Worm (Caenorhabditis elegans) whole organism, young adult: ENCODE data around the gene nsy-7.

ENCODE experiments used
- C17E4.6 ChIP-seq: fragments of 200-800 bp; sonication (Bioruptor generic); IDR thresholded peaks from 2 replicates; pipeline ENCODE4 v1.3.6; 2022; ENCODE audit warnings: missing genetic modification reagents, missing genetic modification characterization, missing compliant biosample characterization
- D2030.7 ChIP-seq: fragments of 200-800 bp; sonication (Bioruptor generic); IDR thresholded peaks from 2 replicates; pipeline ENCODE4 v1.3.6; 2022; ENCODE audit warnings: missing genetic modification reagents, missing genetic modification characterization, missing compliant biosample characterization
- F23B12.7 ChIP-seq: sonication (generic microtip); optimal IDR thresholded peaks from 2 replicates; lab custom pipeline; 2017; ENCODE audit warnings: missing genetic modification characterization, mild to moderate bottlenecking, missing compliant biosample characterization, antibody characterized with exemption, moderate library complexity; ENCODE audit not compliant: insufficient read depth
- F33H1.4 ChIP-seq: fragments of 200-800 bp; sonication (Bioruptor generic); IDR thresholded peaks from 2 replicates; pipeline ENCODE4 v1.3.6; 2022; ENCODE audit warnings: missing genetic modification reagents, missing genetic modification characterization, missing compliant biosample characterization
- F39B2.1 ChIP-seq: fragments of 200-800 bp; sonication (Bioruptor generic); IDR thresholded peaks from 2 replicates; pipeline ENCODE4 v1.3.6; 2022; ENCODE audit warnings: missing genetic modification reagents, missing genetic modification characterization, missing compliant biosample characterization
- Y95B8A.8 ChIP-seq: fragments of 200-800 bp; sonication (Bioruptor generic); IDR thresholded peaks from 2 replicates; pipeline ENCODE4 v1.3.6; 2022; ENCODE audit warnings: missing genetic modification reagents, missing genetic modification characterization, missing compliant biosample characterization
- ama-1 ChIP-seq, 3 experiments: fragments of 150-350 bp in 1 of 3; sonication (generic microtip) in 2 of 3; optimal IDR thresholded peaks; 2 replicates each; lab custom pipeline; 2014 to 2018; ENCODE audit warnings: missing biosample characterization in 2 of 3, missing genetic modification characterization in 2 of 3, missing genetic modification reagents in 2 of 3
- attf-5 ChIP-seq: fragments of 200-800 bp; sonication (Bioruptor generic); optimal IDR thresholded peaks from 2 replicates; lab custom pipeline; 2018; ENCODE audit warnings: mild to moderate bottlenecking, missing genetic modification characterization, missing compliant biosample characterization
- attf-6 ChIP-seq: fragments of 200-800 bp; sonication (Bioruptor generic); IDR thresholded peaks from 2 replicates; pipeline ENCODE4 v1.3.6; 2022; ENCODE audit warnings: missing genetic modification reagents, missing genetic modification characterization, missing compliant biosample characterization
- bed-2 ChIP-seq: fragments of 200-800 bp; sonication (Bioruptor generic); IDR thresholded peaks from 2 replicates; pipeline ENCODE4 v1.3.6; 2022; ENCODE audit warnings: missing genetic modification reagents, missing genetic modification characterization, missing compliant biosample characterization
- ceh-91 ChIP-seq: fragments of 200-800 bp; sonication (Bioruptor generic); IDR thresholded peaks from 2 replicates; pipeline ENCODE4 v1.3.6; 2022; ENCODE audit warnings: missing genetic modification reagents, missing genetic modification characterization, missing compliant biosample characterization
- dpl-1 ChIP-seq: fragments of 150-350 bp; optimal IDR thresholded peaks from 2 replicates; lab custom pipeline; 2014; ENCODE audit warnings: missing biosample characterization, missing genetic modification reagents, missing genetic modification characterization
- efl-1 ChIP-seq: fragments of 150-350 bp; optimal IDR thresholded peaks from 2 replicates; lab custom pipeline; 2014; ENCODE audit warnings: missing biosample characterization, missing genetic modification reagents, missing genetic modification characterization
- egl-18 ChIP-seq: fragments of 200-800 bp; sonication (Bioruptor generic); IDR thresholded peaks from 2 replicates; pipeline ENCODE4 v1.3.6; 2022; ENCODE audit warnings: missing genetic modification reagents, missing genetic modification characterization, missing compliant biosample characterization
- ekl-4 ChIP-seq: fragments of 200-800 bp; sonication (Bioruptor generic); IDR thresholded peaks from 2 replicates; pipeline ENCODE4 v1.3.6; 2022; ENCODE audit warnings: missing genetic modification reagents, missing genetic modification characterization, missing compliant biosample characterization
- ets-4 ChIP-seq: fragments of 200-800 bp; sonication (Bioruptor generic); optimal IDR thresholded peaks from 2 replicates; lab custom pipeline; 2018; ENCODE audit warnings: mild to moderate bottlenecking, missing genetic modification characterization, missing compliant biosample characterization
- fkh-3 ChIP-seq: sonication (generic microtip); optimal IDR thresholded peaks from 2 replicates; lab custom pipeline; 2016; ENCODE audit warnings: mild to moderate bottlenecking, missing genetic modification characterization, missing compliant biosample characterization
- gei-17 ChIP-seq: fragments of 200-800 bp; sonication (Bioruptor generic); optimal IDR thresholded peaks from 2 replicates; lab custom pipeline; 2018; ENCODE audit warnings: mild to moderate bottlenecking, missing genetic modification characterization, missing compliant biosample characterization
- lin-40 ChIP-seq: sonication (generic microtip); optimal IDR thresholded peaks from 2 replicates; lab custom pipeline; 2016; ENCODE audit warnings: missing genetic modification characterization, mild to moderate bottlenecking, missing compliant biosample characterization, missing genotype, missing genetic modification reagents
- lsl-1 ChIP-seq: fragments of 200-800 bp; sonication (Bioruptor generic); optimal IDR thresholded peaks from 2 replicates; lab custom pipeline; 2018; ENCODE audit warnings: mild to moderate bottlenecking, missing genetic modification characterization, moderate library complexity, missing compliant biosample characterization
- lsy-27 ChIP-seq: sonication (generic microtip); optimal IDR thresholded peaks from 2 replicates; lab custom pipeline; 2017; ENCODE audit warnings: missing genetic modification characterization, mild to moderate bottlenecking, missing compliant biosample characterization, antibody characterized with exemption, missing genotype, borderline replicate concordance; ENCODE audit not compliant: insufficient read depth
- madf-8 ChIP-seq: fragments of 200-800 bp; sonication (Bioruptor generic); conservative IDR thresholded peaks from 2 replicates; pipeline ENCODE4 v1.3.6; 2022; ENCODE audit warnings: missing genetic modification reagents, missing genetic modification characterization, missing compliant biosample characterization
- mcd-1 ChIP-seq: fragments of 200-800 bp; sonication (Bioruptor generic); IDR thresholded peaks from 2 replicates; pipeline ENCODE4 v1.3.6; 2022; ENCODE audit warnings: missing genetic modification reagents, missing genetic modification characterization, missing compliant biosample characterization
- nhr-179 ChIP-seq: sonication (generic microtip); optimal IDR thresholded peaks from 2 replicates; lab custom pipeline; 2016; ENCODE audit warnings: mild to moderate bottlenecking, missing genetic modification characterization, missing compliant biosample characterization
- nhr-27 ChIP-seq: fragments of 200-800 bp; sonication (Bioruptor generic); optimal IDR thresholded peaks from 2 replicates; lab custom pipeline; 2018; ENCODE audit warnings: mild to moderate bottlenecking, missing genetic modification characterization, moderate library complexity, missing compliant biosample characterization
- nhr-90 ChIP-seq: sonication (generic microtip); optimal IDR thresholded peaks from 2 replicates; lab custom pipeline; 2016; ENCODE audit warnings: missing genotype, mild to moderate bottlenecking, missing genetic modification characterization, missing compliant biosample characterization
- pbrm-1 ChIP-seq: fragments of 200-800 bp; sonication (Bioruptor generic); IDR thresholded peaks from 2 replicates; pipeline ENCODE4 v1.3.6; 2022; ENCODE audit warnings: missing genetic modification reagents, missing genetic modification characterization, missing compliant biosample characterization
- pha-4 ChIP-seq: fragments of 150-350 bp; sonication (generic microtip); optimal IDR thresholded peaks from 2 replicates; lab custom pipeline; 2014; ENCODE audit warnings: missing biosample characterization, missing genetic modification reagents, missing genetic modification characterization
- rcor-1 ChIP-seq: fragments of 200-800 bp; sonication (Bioruptor generic); IDR thresholded peaks from 2 replicates; pipeline ENCODE4 v1.3.6; 2022; ENCODE audit warnings: missing genetic modification reagents, missing genetic modification characterization, missing compliant biosample characterization
- rec-8 ChIP-seq, 2 experiments: sonication (generic microtip); optimal IDR thresholded peaks; 2 replicates each; lab custom pipeline; 2016; ENCODE audit warnings: mild to moderate bottlenecking in 2 of 2, missing genetic modification characterization in 2 of 2, missing genetic modification reagents in 2 of 2, missing genotype in 2 of 2, missing biosample characterization in 1 of 2, missing compliant biosample characterization in 1 of 2, moderate library complexity in 1 of 2
- snpc-1.3 ChIP-seq: sonication (generic microtip); optimal IDR thresholded peaks from 2 replicates; lab custom pipeline; 2017; ENCODE audit warnings: missing genetic modification characterization, mild to moderate bottlenecking, missing compliant biosample characterization, antibody characterized with exemption, moderate library complexity, missing genotype, missing genetic modification reagents; ENCODE audit not compliant: insufficient read depth
- snpc-3.4 ChIP-seq: sonication (generic microtip); optimal IDR thresholded peaks from 2 replicates; lab custom pipeline; 2017; ENCODE audit warnings: missing genetic modification characterization, mild to moderate bottlenecking, missing compliant biosample characterization, antibody characterized with exemption, moderate library complexity, missing genotype, missing genetic modification reagents
- unc-130 ChIP-seq: sonication (generic microtip); optimal IDR thresholded peaks from 2 replicates; lab custom pipeline; 2016; ENCODE audit warnings: missing genetic modification reagents, missing genetic modification characterization, missing compliant biosample characterization
- xnd-1 ChIP-seq: sonication (generic microtip); optimal IDR thresholded peaks from 2 replicates; lab custom pipeline; 2016; ENCODE audit warnings: missing genotype, missing genetic modification reagents, missing genetic modification characterization, missing compliant biosample characterization
- ztf-25 ChIP-seq: fragments of 200-800 bp; sonication (Bioruptor generic); IDR thresholded peaks from 2 replicates; pipeline ENCODE4 v1.3.6; 2022; ENCODE audit warnings: missing genetic modification reagents, missing genetic modification characterization, missing compliant biosample characterization

Gene nsy-7

ce11 chrIV:8066598-8066997, 19.9 kb downstream of the nsy-7 start (continued):
- TF ChIP-seq nhr-179 (tag; lab: Kevin White, UChicago) = no peak
- TF ChIP-seq, all 124 proteins: peak for 7

- TF ChIP-seq attf-6 (GFP tag; lab: Robert Waterston, UW) (no peak), xnd-1 (tag; lab: Kevin White, UChicago) (no peak), unc-130 (GFP tag; lab: Kevin White, UChicago) (no peak), snpc-3.4 (tag; lab: Kevin White, UChicago) (no peak), nhr-90 (tag; lab: Kevin White, UChicago) (no peak), mcd-1 (GFP tag; lab: Robert Waterston, UW) (no peak), C17E4.6 (GFP tag; lab: Robert Waterston, UW) (no peak)
These were observed 24.1 kb downstream of the nsy-7 start, which contains the start of gene sax-7 for ce11 chrIV:8062359-8062758. sax-7 (plus strand) TSS chrIV:8062659.

- TF ChIP-seq ets-4 (GFP tag; lab: Kevin White, UChicago) = no peak
- TF ChIP-seq snpc-3.4 (tag; lab: Kevin White, UChicago) = peak; percentile 60
- peak; percentile 72 for TF ChIP-seq D2030.7 (GFP tag; lab: Robert Waterston, UW)
- TF ChIP-seq dpl-1 (GFP tag; lab: Kevin White, UChicago) = peak; percentile 55
- TF ChIP-seq pbrm-1 (GFP tag; lab: Robert Waterston, UW) = no peak
- no peak for TF ChIP-seq lsy-27
- peak; percentile 86 for TF ChIP-seq efl-1
- peak; percentile 6 for TF ChIP-seq snpc-1.3 (tag; lab: Kevin White, UChicago)
- peak; percentile 42; the same call in 1 of the 2 replicates for TF ChIP-seq rcor-1
- TF ChIP-seq gei-17 (GFP tag; lab: Kevin White, UChicago) = no peak
- no peak for TF ChIP-seq ekl-4
- TF ChIP-seq bed-2 = no peak
- TF ChIP-seq lsl-1 (GFP tag; lab: Kevin White, UChicago) = peak; percentile 92
- TF ChIP-seq nhr-27 (tag; lab: Kevin White, UChicago) = no peak
- TF ChIP-seq lin-40 = no peak
- TF ChIP-seq ztf-25 = no peak
- TF ChIP-seq fkh-3 (tag; lab: Kevin White, UChicago) = no peak
- TF ChIP-seq rec-8 (tag; optimal IDR thresholded peaks at IDR 0.05; lab: Kevin White, UChicago) = no peak
- TF ChIP-seq Y95B8A.8 (GFP tag; lab: Robert Waterston, UW) = no peak
- TF ChIP-seq ceh-91 (GFP tag; lab: Robert Waterston, UW) = peak; percentile 78
- TF ChIP-seq F23B12.7 = peak; percentile 5
- TF ChIP-seq ama-1 (optimal IDR thresholded peaks at IDR 0.05; lab: Kevin White, UChicago) = no peak
- no peak for TF ChIP-seq ama-1 (GFP tag; optimal IDR thresholded peaks at IDR 0.05; lab: Kevin White, UChicago)
- peak; percentile 85 for TF ChIP-seq xnd-1 (tag; lab: Kevin White, UChicago)
- no peak for TF ChIP-seq pha-4 (tag; lab: Kevin White, UChicago)
- TF ChIP-seq madf-8 (GFP tag; lab: Robert Waterston, UW) = peak; percentile 93
- no peak for TF ChIP-seq attf-5 (GFP tag; lab: Kevin White, UChicago)
- no peak for TF ChIP-seq F39B2.1 (GFP tag; lab: Robert Waterston, UW)
- peak; percentile 94 for TF ChIP-seq F33H1.4 (GFP tag; lab: Robert Waterston, UW)
- no peak for TF ChIP-seq egl-18
These were observed 25.2 kb downstream of the nsy-7 start for ce11 chrIV:8061267-8061666.
